Worm (Caenorhabditis elegans): ENCODE measurements around the gene F01F1.14.

The F01F1.14 gene

ce11 chrIII:5888675-5889074, 6.0 kb upstream of the F01F1.14 start, which contains the start of gene C28H8.8:
TSS of gene C28H8.8 (minus strand) at chrIII:5888775.
- TF ChIP-seq flt-1 (GFP tag; IDR thresholded peaks at IDR 0.05) (no peak), ztf-23 (GFP tag; IDR thresholded peaks at IDR 0.05) (no peak), cog-1 (tag; optimal IDR thresholded peaks at IDR 0.05) (no peak), tab-1 (GFP tag; IDR thresholded peaks at IDR 0.05) (no peak), T22C8.4 (GFP tag; IDR thresholded peaks at IDR 0.05) (no peak), ref-1 (GFP tag; conservative IDR thresholded peaks at IDR 0.05) (no peak), ztf-29 (GFP tag; IDR thresholded peaks at IDR 0.05) (no peak), med-1 (GFP tag; optimal IDR thresholded peaks at IDR 0.05; ENCODE audit: insufficient read depth) (no peak), klf-2 (GFP tag; conservative IDR thresholded peaks at IDR 0.05) (no peak)

DNA sequence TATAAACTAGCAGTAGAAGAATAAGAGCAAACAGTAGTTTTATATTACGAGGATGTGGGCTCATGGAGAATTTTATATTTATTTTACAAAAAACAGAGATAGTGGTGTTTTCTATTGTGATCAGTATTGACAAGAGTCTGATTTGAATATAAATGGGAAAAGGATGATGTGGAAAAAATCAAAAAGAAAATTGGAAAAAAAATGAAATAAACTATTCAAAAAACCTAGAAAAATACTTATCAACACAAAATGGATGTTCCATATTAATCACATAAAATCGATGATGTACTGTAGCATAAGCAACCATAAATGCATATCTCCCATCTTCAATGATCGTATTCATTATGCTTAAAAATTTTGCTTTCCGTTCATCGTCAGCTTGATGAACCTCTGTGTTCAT, 4.2 kb upstream of the F01F1.14 start, which contains the start of gene C28H8.7:
Gene C28H8.7, minus strand, starts transcription at position 101 of the 400 bp plus-strand sequence.
- no peak for TF ChIP-seq klf-2 (GFP tag; conservative IDR thresholded peaks at IDR 0.05)
- no peak for TF ChIP-seq med-1 (GFP tag; optimal IDR thresholded peaks at IDR 0.05; ENCODE audit: insufficient read depth)
- TF ChIP-seq T22C8.4 (GFP tag; IDR thresholded peaks at IDR 0.05): no peak
- TF ChIP-seq flt-1 (GFP tag; IDR thresholded peaks at IDR 0.05): no peak
- no peak for TF ChIP-seq ztf-29 (GFP tag; IDR thresholded peaks at IDR 0.05)
- no peak for TF ChIP-seq tab-1 (GFP tag; IDR thresholded peaks at IDR 0.05)
- no peak for TF ChIP-seq ztf-23 (GFP tag; IDR thresholded peaks at IDR 0.05)
- TF ChIP-seq cog-1 (tag; optimal IDR thresholded peaks at IDR 0.05): no peak
- no peak for TF ChIP-seq ref-1 (GFP tag; conservative IDR thresholded peaks at IDR 0.05)

- TF ChIP-seq klf-2 (GFP tag; conservative IDR thresholded peaks at IDR 0.05) (no peak), ztf-29 (GFP tag; IDR thresholded peaks at IDR 0.05) (no peak), ref-1 (GFP tag; conservative IDR thresholded peaks at IDR 0.05) (no peak), ztf-23 (GFP tag; IDR thresholded peaks at IDR 0.05) (no peak), med-1 (GFP tag; optimal IDR thresholded peaks at IDR 0.05; ENCODE audit: insufficient read depth) (no peak), flt-1 (GFP tag; IDR thresholded peaks at IDR 0.05) (no peak), cog-1 (tag; optimal IDR thresholded peaks at IDR 0.05) (no peak), tab-1 (GFP tag; IDR thresholded peaks at IDR 0.05) (no peak)
Observed at ce11 chrIII:5884459-5884858, 1.7 kb upstream of the F01F1.14 start.

ce11 chrIII:5884007-5884406, 1.3 kb upstream of the F01F1.14 start, which contains the start of gene C28H8.5:
TSS of gene C28H8.5 (plus strand) at chrIII:5884307.
- TF ChIP-seq flt-1 (GFP tag; IDR thresholded peaks at IDR 0.05) (no peak), ref-1 (GFP tag; conservative IDR thresholded peaks at IDR 0.05) (no peak), ztf-29 (GFP tag; IDR thresholded peaks at IDR 0.05) (no peak)

ce11 chrIII:5883517-5883916, 794 bp upstream of the F01F1.14 start:
- no peak for TF ChIP-seq ref-1 (GFP tag; conservative IDR thresholded peaks at IDR 0.05)
- TF ChIP-seq cog-1 (tag; optimal IDR thresholded peaks at IDR 0.05): no peak
- no peak for TF ChIP-seq klf-2 (GFP tag; conservative IDR thresholded peaks at IDR 0.05)
- TF ChIP-seq ztf-23 (GFP tag; IDR thresholded peaks at IDR 0.05): no peak
- no peak for TF ChIP-seq ztf-29 (GFP tag; IDR thresholded peaks at IDR 0.05)
- TF ChIP-seq flt-1 (GFP tag; IDR thresholded peaks at IDR 0.05): no peak
- TF ChIP-seq T22C8.4 (GFP tag; IDR thresholded peaks at IDR 0.05): no peak
- TF ChIP-seq tab-1 (GFP tag; IDR thresholded peaks at IDR 0.05): no peak
- no peak for TF ChIP-seq med-1 (GFP tag; optimal IDR thresholded peaks at IDR 0.05; ENCODE audit: insufficient read depth)

DNA sequence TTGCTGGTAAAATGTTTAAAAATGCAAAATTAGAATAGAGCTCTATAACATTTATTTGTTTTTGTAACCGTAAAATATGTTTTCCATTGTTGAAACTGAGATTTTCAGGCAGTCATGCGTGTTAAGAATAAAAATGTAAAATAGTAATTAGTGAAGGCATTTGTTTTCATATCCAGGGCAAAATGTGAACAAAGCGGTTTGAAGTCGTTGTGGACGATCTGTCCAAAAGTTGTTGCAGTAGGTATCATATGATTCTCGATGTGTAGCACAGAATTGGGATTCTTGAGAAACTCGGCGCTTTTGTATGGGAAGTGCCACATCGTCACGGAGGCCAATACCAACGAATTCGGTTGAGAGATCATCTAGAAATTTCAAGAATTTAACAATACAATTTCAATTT, 439 bp downstream of the F01F1.14 start:
- TF ChIP-seq cog-1 (tag; optimal IDR thresholded peaks at IDR 0.05) (no peak), ztf-23 (GFP tag; IDR thresholded peaks at IDR 0.05) (no peak), tab-1 (GFP tag; IDR thresholded peaks at IDR 0.05) (no peak), flt-1 (GFP tag; IDR thresholded peaks at IDR 0.05) (no peak)

ce11 chrIII:5879291-5879968, 3.3 kb downstream of the F01F1.14 start, which contains the start of gene hpo-10:
TSS of gene hpo-10 (plus strand) at chrIII:5879489.
- TF ChIP-seq ztf-29 (GFP tag; IDR thresholded peaks at IDR 0.05) (no peak), med-1 (GFP tag; optimal IDR thresholded peaks at IDR 0.05; ENCODE audit: insufficient read depth) (no peak), T22C8.4 (GFP tag; IDR thresholded peaks at IDR 0.05) (peak; percentile 56), klf-2 (GFP tag; conservative IDR thresholded peaks at IDR 0.05) (no peak), ztf-23 (GFP tag; IDR thresholded peaks at IDR 0.05) (no peak)

DNA sequence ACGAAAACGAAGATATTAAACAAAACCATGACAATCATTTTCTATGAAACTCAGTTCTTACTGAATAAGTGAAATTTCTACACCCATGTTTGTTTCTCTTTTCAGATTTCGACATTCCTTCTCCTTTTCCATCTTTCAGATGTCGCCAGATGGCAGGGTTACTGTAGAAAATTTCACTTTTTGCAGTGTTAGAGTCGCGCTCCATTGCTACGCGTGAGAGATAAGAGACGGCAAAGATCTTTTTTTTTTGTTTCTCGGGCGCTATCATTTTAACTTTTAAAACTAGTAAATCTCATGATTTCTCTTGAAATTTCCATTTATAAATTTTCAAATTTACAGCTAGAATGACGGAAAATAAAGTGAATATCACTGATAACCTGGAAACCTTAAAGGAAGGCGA, 4.5 kb downstream of the F01F1.14 start, which contains the start of the genes mig-21 and F01F1.2:
Gene mig-21, minus strand, starts transcription at position 166 of the 400 bp plus-strand sequence.
Gene F01F1.2, plus strand, starts transcription at position 340 of the 400 bp plus-strand sequence.
- no peak for TF ChIP-seq flt-1 (GFP tag; IDR thresholded peaks at IDR 0.05)
- no peak for TF ChIP-seq cog-1 (tag; optimal IDR thresholded peaks at IDR 0.05)
- no peak for TF ChIP-seq tab-1 (GFP tag; IDR thresholded peaks at IDR 0.05)
- TF ChIP-seq ztf-29 (GFP tag; IDR thresholded peaks at IDR 0.05): no peak
- no peak for TF ChIP-seq med-1 (GFP tag; optimal IDR thresholded peaks at IDR 0.05; ENCODE audit: insufficient read depth)
- no peak for TF ChIP-seq ztf-23 (GFP tag; IDR thresholded peaks at IDR 0.05)
- TF ChIP-seq T22C8.4 (GFP tag; IDR thresholded peaks at IDR 0.05): no peak
- no peak for TF ChIP-seq ref-1 (GFP tag; conservative IDR thresholded peaks at IDR 0.05)
- TF ChIP-seq klf-2 (GFP tag; conservative IDR thresholded peaks at IDR 0.05): no peak

DNA sequence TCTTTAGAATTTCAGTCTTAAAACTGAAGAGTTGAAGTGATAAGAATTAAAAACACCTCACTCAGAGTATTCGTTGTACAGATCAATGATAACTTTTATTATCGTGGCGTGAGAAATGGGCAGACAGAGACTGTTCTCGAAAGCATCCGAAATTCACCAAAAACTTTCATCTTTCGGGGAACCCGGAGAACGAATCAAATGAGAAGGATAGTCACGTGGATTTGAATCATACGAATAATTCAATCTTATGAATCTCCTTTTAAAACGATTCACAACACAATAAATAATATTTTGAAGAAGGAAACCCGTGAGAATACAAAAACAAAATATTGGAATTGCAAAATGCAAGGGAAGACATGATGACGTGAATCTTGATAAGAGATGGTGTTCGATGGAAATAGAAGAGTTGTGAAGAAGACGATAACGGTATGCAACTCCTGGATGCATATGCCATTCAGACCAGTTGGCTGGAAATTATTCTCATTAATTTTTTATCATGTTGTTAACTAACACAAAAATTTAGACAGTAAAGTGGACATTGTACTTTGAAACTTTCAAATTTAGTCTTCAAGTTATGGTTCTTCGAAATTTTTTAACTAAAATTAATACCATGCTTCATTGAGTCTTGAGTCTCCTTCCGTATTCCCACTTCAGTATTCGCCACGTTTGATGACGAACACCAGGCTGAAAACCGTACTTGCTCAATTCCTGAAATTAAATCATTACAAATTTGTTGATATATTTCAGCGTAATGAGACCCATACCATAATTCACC, 5.7 kb downstream of the F01F1.14 start:
- TF ChIP-seq klf-2 (GFP tag; conservative IDR thresholded peaks at IDR 0.05) (no peak), ztf-23 (GFP tag; IDR thresholded peaks at IDR 0.05) (no peak), ref-1 (GFP tag; conservative IDR thresholded peaks at IDR 0.05) (no peak), cog-1 (tag; optimal IDR thresholded peaks at IDR 0.05) (no peak), ztf-29 (GFP tag; IDR thresholded peaks at IDR 0.05) (no peak), T22C8.4 (GFP tag; IDR thresholded peaks at IDR 0.05) (no peak), med-1 (GFP tag; optimal IDR thresholded peaks at IDR 0.05; ENCODE audit: insufficient read depth) (no peak), flt-1 (GFP tag; IDR thresholded peaks at IDR 0.05) (no peak), tab-1 (GFP tag; IDR thresholded peaks at IDR 0.05) (no peak)

Data from whole organism, midembryonic.